Worm (Caenorhabditis elegans) whole organism, L3 larva: Measurements from ENCODE around the gene C43D7.8.

Experiments used
- aly-2 ChIP-seq: fragments of 150-350 bp; optimal IDR thresholded peaks from 2 replicates; lab custom pipeline; 2014; ENCODE audit warnings: missing biosample characterization, missing genetic modification characterization
- nfya-1 ChIP-seq: sonication (generic microtip); optimal IDR thresholded peaks from 2 replicates; lab custom pipeline; 2017; ENCODE audit warnings: missing genetic modification characterization, mild to moderate bottlenecking, missing compliant biosample characterization, antibody characterized with exemption, moderate library complexity; ENCODE audit not compliant: insufficient read depth
- nhr-12 ChIP-seq: fragments of 150-350 bp; optimal IDR thresholded peaks from 2 replicates; lab custom pipeline; 2014; ENCODE audit warnings: missing biosample characterization, missing genetic modification characterization
- nhr-28 ChIP-seq: fragments of 150-350 bp; optimal IDR thresholded peaks from 2 replicates; lab custom pipeline; 2014; ENCODE audit warnings: missing biosample characterization, missing genetic modification characterization
- skn-1 ChIP-seq: fragments of 150-350 bp; optimal IDR thresholded peaks from 2 replicates; lab custom pipeline; 2014; ENCODE audit warnings: missing biosample characterization, missing genetic modification characterization

ce11 chrV:19319460-19319995 lies 8.2 kb upstream of the C43D7.8 start, which contains the start of gene C43D7.7:
- TF ChIP-seq nfya-1 (tag; lab: Kevin White, UChicago) (no peak), nhr-12 (no peak), aly-2 (tag; lab: Kevin White, UChicago) (no peak), skn-1 (tag; lab: Kevin White, UChicago) (no peak), nhr-28 (no peak)
